Fruit fly (Drosophila melanogaster) whole organism: ENCODE measurements around the gene CG7202.

ENCODE experiments used
- CG8478 ChIP-seq: fragments of >200 bp; optimal IDR thresholded peaks from 2 replicates; lab custom pipeline; 2018; ENCODE audit warnings: inconsistent platforms
- Dll ChIP-seq: fragments of >200 bp; optimal IDR thresholded peaks from 2 replicates; lab custom pipeline; 2017
- EcR ChIP-seq, 2 experiments: fragments of >200 bp; optimal IDR thresholded peaks; 2 replicates each; lab custom pipeline; 2017; ENCODE audit warnings: missing biosample characterization in 2 of 2, missing genetic modification characterization in 2 of 2, missing genetic modification reagents in 2 of 2
- pan ChIP-seq: fragments of >200 bp; optimal IDR thresholded peaks from 2 replicates; lab custom pipeline; 2017
- psq ChIP-seq: fragments of >200 bp; optimal IDR thresholded peaks from 2 replicates; lab custom pipeline; 2017
- usp ChIP-seq: fragments of >200 bp; optimal IDR thresholded peaks from 2 replicates; lab custom pipeline; 2017; ENCODE audit warnings: missing biosample characterization, missing genetic modification characterization, mixed read lengths

CG7202 gene

dm6 chr3L:21496502-21496864 is 3.9 kb upstream of the CG7202 start:
- TF ChIP-seq usp (GFP tag; lab: Kevin White, UChicago): no peak
- no peak for TF ChIP-seq psq (lab: Kevin White, UChicago)

dm6 chr3L:21490486-21490885 is 2.1 kb downstream of the CG7202 start, which contains the start of gene Neu2:
TSS of gene Neu2 (minus strand) at chr3L:21490586.
- TF ChIP-seq usp (GFP tag; lab: Kevin White, UChicago) (no peak), pan (lab: Kevin White, UChicago) (no peak), psq (lab: Kevin White, UChicago) (no peak), CG8478 (lab: Kevin White, UChicago) (no peak), EcR (GFP tag; optimal IDR thresholded peaks at IDR 0.05; lab: Kevin White, UChicago) (no peak), Dll (lab: Kevin White, UChicago) (no peak)

dm6 chr3L:21483837-21484236 is 8.7 kb downstream of the CG7202 start:
- no peak for TF ChIP-seq pan (lab: Kevin White, UChicago)

dm6 chr3L:21482100-21482499 is 10.5 kb downstream of the CG7202 start:
- no peak for TF ChIP-seq CG8478 (lab: Kevin White, UChicago)
- no peak for TF ChIP-seq EcR (GFP tag; optimal IDR thresholded peaks at IDR 0.05; lab: Kevin White, UChicago)
- TF ChIP-seq pan (lab: Kevin White, UChicago): no peak
- TF ChIP-seq usp (GFP tag; lab: Kevin White, UChicago): no peak
- TF ChIP-seq Dll (lab: Kevin White, UChicago): no peak
- no peak for TF ChIP-seq psq (lab: Kevin White, UChicago)

dm6 chr3L:21479636-21480035 is 12.9 kb downstream of the CG7202 start:
- TF ChIP-seq psq (lab: Kevin White, UChicago) (no peak), Dll (lab: Kevin White, UChicago) (peak; percentile 8), CG8478 (lab: Kevin White, UChicago) (peak; percentile 67)

- TF ChIP-seq Dll (lab: Kevin White, UChicago): no peak
- TF ChIP-seq CG8478 (lab: Kevin White, UChicago): no peak
- TF ChIP-seq usp (GFP tag; lab: Kevin White, UChicago): no peak
- no peak for TF ChIP-seq pan (lab: Kevin White, UChicago)
- no peak for TF ChIP-seq psq (lab: Kevin White, UChicago)
- no peak for TF ChIP-seq EcR (GFP tag; optimal IDR thresholded peaks at IDR 0.05; lab: Kevin White, UChicago)
These were observed 14.7 kb downstream of the CG7202 start for dm6 chr3L:21477866-21478265.

- TF ChIP-seq CG8478 (lab: Kevin White, UChicago) (peak; percentile 88), psq (lab: Kevin White, UChicago) (no peak), Dll (lab: Kevin White, UChicago) (no peak), usp (GFP tag; lab: Kevin White, UChicago) (no peak)
These were observed 16.1 kb downstream of the CG7202 start, which contains the start of gene croc for dm6 chr3L:21476429-21477006. TSS of gene croc (minus strand) at chr3L:21476479.

- TF ChIP-seq psq (lab: Kevin White, UChicago): no peak
- TF ChIP-seq Dll (lab: Kevin White, UChicago): no peak
- TF ChIP-seq CG8478 (lab: Kevin White, UChicago): no peak
- TF ChIP-seq EcR (GFP tag; optimal IDR thresholded peaks at IDR 0.05; lab: Kevin White, UChicago): no peak
- no peak for TF ChIP-seq pan (lab: Kevin White, UChicago)
- TF ChIP-seq usp (GFP tag; lab: Kevin White, UChicago): no peak
These were observed 20.7 kb downstream of the CG7202 start for dm6 chr3L:21471895-21472294.

- no peak for TF ChIP-seq Dll (lab: Kevin White, UChicago)
- TF ChIP-seq pan (lab: Kevin White, UChicago): no peak
- TF ChIP-seq psq (lab: Kevin White, UChicago): no peak
- TF ChIP-seq usp (GFP tag; lab: Kevin White, UChicago): no peak
- TF ChIP-seq EcR (GFP tag; optimal IDR thresholded peaks at IDR 0.05; lab: Kevin White, UChicago): no peak
- TF ChIP-seq CG8478 (lab: Kevin White, UChicago): no peak
These were observed 27.1 kb downstream of the CG7202 start for dm6 chr3L:21465261-21466112.

- TF ChIP-seq Dll (lab: Kevin White, UChicago) (no peak), psq (lab: Kevin White, UChicago) (no peak), EcR (GFP tag; optimal IDR thresholded peaks at IDR 0.05; lab: Kevin White, UChicago) (no peak), CG8478 (lab: Kevin White, UChicago) (no peak), usp (GFP tag; lab: Kevin White, UChicago) (no peak), pan (lab: Kevin White, UChicago) (no peak)
These were observed 28.3 kb downstream of the CG7202 start for dm6 chr3L:21464240-21464639.

- TF ChIP-seq Dll (lab: Kevin White, UChicago) (no peak), EcR (GFP tag; optimal IDR thresholded peaks at IDR 0.05; lab: Kevin White, UChicago) (no peak), CG8478 (lab: Kevin White, UChicago) (no peak), usp (GFP tag; lab: Kevin White, UChicago) (no peak), pan (lab: Kevin White, UChicago) (no peak), psq (lab: Kevin White, UChicago) (no peak)
These were observed 29.7 kb downstream of the CG7202 start for dm6 chr3L:21462860-21463259.
